Worm (Caenorhabditis elegans): ENCODE data around the gene F54D5.17.
A peak's percentile ranks its signal among the peaks of the same experiment; 100 is the strongest.

ce11 chrII:11542385-11542784 is 14.1 kb upstream of the F54D5.17 start, which contains the start of gene gtf-2E2:
- TF ChIP-seq klf-2 (GFP tag; conservative IDR thresholded peaks at IDR 0.05) = no peak
- no peak for TF ChIP-seq flt-1 (GFP tag; IDR thresholded peaks at IDR 0.05)
- TF ChIP-seq T22C8.4 (GFP tag; IDR thresholded peaks at IDR 0.05) = peak; percentile 62
- TF ChIP-seq ref-1 (GFP tag; conservative IDR thresholded peaks at IDR 0.05) = no peak
- TF ChIP-seq ztf-23 (GFP tag; IDR thresholded peaks at IDR 0.05) = no peak

Measured in whole organism, midembryonic.